Worm (Caenorhabditis elegans): ENCODE measurements around the gene xrn-1.

- TF ChIP-seq scrt-1 (GFP tag; IDR thresholded peaks at IDR 0.05) (no peak), ama-1 (optimal IDR thresholded peaks at IDR 0.05) (no peak), flt-1 (GFP tag; IDR thresholded peaks at IDR 0.05) (no peak), hnd-1 (tag; optimal IDR thresholded peaks at IDR 0.05) (no peak), ets-7 (tag; optimal IDR thresholded peaks at IDR 0.05) (no peak), B0310.2 (tag; optimal IDR thresholded peaks at IDR 0.05) (no peak), sea-1 (GFP tag; conservative IDR thresholded peaks at IDR 0.05) (no peak), ceh-13 (GFP tag; optimal IDR thresholded peaks at IDR 0.05) (no peak), pes-1 (GFP tag; IDR thresholded peaks at IDR 0.05) (no peak)
Measured at ce11 chrII:14045235-14045634, 23.5 kb upstream of the xrn-1 start.
